Fruit fly (Drosophila melanogaster) Kc167 (cell line): ENCODE data around the gene CrebA.

Experiments
- Myc ChIP-seq: fragments of >200 bp; optimal IDR thresholded peaks from 2 replicates; lab custom pipeline; 2017; ENCODE audit warnings: missing external identifiers
- Sin3A ChIP-seq: fragments of >200 bp; optimal IDR thresholded peaks from 2 replicates; lab custom pipeline; 2018; ENCODE audit warnings: missing external identifiers
- h ChIP-seq: fragments of >200 bp; optimal IDR thresholded peaks from 3 replicates; lab custom pipeline; 2018; ENCODE audit warnings: missing external identifiers
- insv ChIP-seq: fragments of >200 bp; optimal IDR thresholded peaks from 3 replicates; lab custom pipeline; 2018; ENCODE audit warnings: missing external identifiers
- psq ChIP-seq: fragments of >200 bp; optimal IDR thresholded peaks from 2 replicates; lab custom pipeline; 2017; ENCODE audit warnings: missing external identifiers
- ttk ChIP-seq: sonication (Bioruptor generic); optimal IDR thresholded peaks from 2 replicates; lab custom pipeline; 2017; ENCODE audit warnings: missing external identifiers

CrebA gene

dm6 chr3L:15588514-15589138 is 53.4 kb downstream of the CrebA start, which contains the start of gene RhoGAP71E:
TSS of gene RhoGAP71E (plus strand) at chr3L:15588860.
- TF ChIP-seq Sin3A (lab: Kevin White, UChicago) (no peak), Myc (lab: Kevin White, UChicago) (no peak), ttk (lab: Kevin White, UChicago) (no peak), h (lab: Kevin White, UChicago) (no peak), insv (lab: Kevin White, UChicago) (no peak), psq (no peak)

DNA sequence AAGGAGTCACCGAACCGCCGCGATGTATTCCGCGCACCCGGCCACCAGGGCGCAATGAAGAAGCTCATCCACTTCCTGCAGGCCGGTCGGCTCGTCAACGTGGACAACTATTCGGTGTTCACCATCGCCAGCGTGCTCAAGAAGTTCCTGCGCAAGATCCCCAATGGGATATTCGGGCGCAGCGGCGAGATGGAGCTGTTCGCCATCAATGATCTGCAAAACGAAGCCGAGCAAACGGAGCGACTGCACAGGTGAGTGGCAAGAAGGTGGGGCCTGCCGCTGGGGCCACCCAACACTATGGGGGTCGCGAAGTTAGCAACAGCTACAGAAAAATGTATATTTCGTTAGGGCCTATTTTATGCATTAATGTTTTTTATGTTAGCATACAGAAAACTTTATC is 54.6 kb downstream of the CrebA start:
- TF ChIP-seq h (lab: Kevin White, UChicago) (no peak), Sin3A (lab: Kevin White, UChicago) (no peak), insv (lab: Kevin White, UChicago) (no peak), psq (no peak), Myc (lab: Kevin White, UChicago) (no peak), ttk (lab: Kevin White, UChicago) (no peak)

DNA sequence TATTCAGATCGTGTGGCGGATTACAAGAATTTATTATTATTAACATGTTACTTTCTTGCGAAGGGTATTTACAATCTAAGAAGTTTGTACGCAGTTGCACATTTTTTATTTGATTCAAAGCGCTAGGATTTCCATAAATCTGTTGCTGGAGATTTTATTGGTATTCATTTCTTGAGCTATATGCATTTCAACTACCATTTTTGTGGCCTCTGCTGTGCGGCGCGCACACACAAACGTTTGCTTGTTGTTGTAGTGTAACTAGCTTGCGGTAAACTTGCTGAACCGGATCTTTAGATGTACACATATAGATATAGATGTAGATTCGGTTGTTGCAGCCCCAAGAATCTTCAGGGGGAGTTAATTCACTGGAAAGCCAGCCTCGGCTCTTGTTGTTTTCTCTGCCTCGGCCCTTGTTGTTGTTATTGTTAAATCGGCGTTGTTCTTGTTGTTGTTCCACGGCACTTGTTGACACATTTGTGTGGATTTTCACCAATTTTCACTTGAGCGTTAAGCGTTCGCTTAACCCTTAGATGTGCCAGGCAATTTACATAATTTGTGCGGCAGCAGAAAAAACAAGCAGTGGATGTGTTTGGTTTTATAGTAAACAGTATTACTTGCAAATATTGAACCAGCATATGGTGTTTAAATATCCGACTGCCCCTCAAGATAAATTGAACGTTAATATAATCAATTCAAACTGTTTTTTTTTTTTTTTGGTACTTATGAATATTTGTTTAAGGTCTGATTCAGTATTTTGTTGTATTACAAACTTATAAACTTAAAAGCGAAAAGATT is 55.8 kb downstream of the CrebA start:
- TF ChIP-seq Sin3A (lab: Kevin White, UChicago) = no peak
- TF ChIP-seq Myc (lab: Kevin White, UChicago) = no peak
- no peak for TF ChIP-seq h (lab: Kevin White, UChicago)
- TF ChIP-seq insv (lab: Kevin White, UChicago) = no peak
- no peak for TF ChIP-seq psq
- TF ChIP-seq ttk (lab: Kevin White, UChicago) = no peak

DNA sequence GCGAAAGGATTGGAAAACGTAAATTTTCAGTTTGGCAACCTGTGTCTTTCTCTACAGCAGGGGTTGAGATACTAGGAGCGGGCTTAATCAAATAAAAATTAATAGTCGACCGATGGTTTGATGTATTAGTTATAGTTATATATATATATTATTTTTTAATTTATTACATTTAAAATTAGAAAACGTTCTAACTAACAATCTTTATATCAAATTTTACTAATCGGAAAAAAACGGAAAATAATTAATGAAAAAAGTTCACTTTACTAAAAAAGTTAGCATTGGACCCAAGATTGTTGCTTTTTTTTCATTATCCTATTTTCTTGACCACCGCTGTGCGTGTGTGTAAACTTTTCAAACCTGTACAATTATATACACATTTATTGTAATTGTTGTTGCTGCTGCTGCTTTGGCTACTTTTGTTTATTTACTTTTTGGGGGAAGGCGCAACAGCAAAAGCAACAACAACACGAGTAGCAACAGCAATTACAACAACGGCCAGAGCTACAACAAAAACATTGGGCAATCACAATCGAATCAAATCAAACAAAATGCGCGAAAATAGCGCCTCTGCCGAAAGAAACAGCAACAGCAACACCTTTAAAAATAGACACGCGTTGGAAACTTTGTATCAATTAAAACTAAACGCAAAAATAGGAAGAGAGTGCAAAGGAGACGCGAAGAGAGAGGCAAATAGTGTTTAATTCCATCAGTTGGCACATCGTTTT is 57.5 kb downstream of the CrebA start:
- TF ChIP-seq Sin3A (lab: Kevin White, UChicago) = no peak
- no peak for TF ChIP-seq ttk (lab: Kevin White, UChicago)
- TF ChIP-seq psq = no peak
- TF ChIP-seq insv (lab: Kevin White, UChicago) = no peak
- no peak for TF ChIP-seq h (lab: Kevin White, UChicago)
- TF ChIP-seq Myc (lab: Kevin White, UChicago) = no peak

DNA sequence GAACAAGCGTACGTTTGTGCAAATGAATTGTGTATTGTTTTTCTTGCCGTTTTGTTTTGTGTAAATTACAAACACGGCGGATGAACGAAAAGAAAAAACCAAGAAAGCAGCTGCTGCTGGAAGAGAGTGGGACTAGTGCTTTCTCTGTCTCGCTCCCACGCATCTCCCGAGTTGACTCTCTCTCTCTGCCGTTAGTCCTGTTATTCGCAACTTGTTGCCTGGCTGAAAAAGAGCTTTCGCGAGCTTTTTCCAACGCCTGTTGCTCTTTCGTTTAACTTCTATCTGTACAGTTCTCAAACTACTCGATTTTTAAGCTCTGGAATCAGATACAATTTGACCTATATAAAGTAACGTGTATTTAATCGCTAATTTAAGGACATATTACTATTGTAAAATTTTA is 58.2 kb downstream of the CrebA start:
- no peak for TF ChIP-seq psq
- no peak for TF ChIP-seq h (lab: Kevin White, UChicago)
- TF ChIP-seq ttk (lab: Kevin White, UChicago) = no peak
- TF ChIP-seq insv (lab: Kevin White, UChicago) = no peak
- TF ChIP-seq Sin3A (lab: Kevin White, UChicago) = no peak

- TF ChIP-seq ttk (lab: Kevin White, UChicago) (no peak), h (lab: Kevin White, UChicago) (no peak), Myc (lab: Kevin White, UChicago) (no peak), insv (lab: Kevin White, UChicago) (no peak), Sin3A (lab: Kevin White, UChicago) (no peak), psq (no peak)
These were observed 59.0 kb downstream of the CrebA start for dm6 chr3L:15594093-15594653.

DNA sequence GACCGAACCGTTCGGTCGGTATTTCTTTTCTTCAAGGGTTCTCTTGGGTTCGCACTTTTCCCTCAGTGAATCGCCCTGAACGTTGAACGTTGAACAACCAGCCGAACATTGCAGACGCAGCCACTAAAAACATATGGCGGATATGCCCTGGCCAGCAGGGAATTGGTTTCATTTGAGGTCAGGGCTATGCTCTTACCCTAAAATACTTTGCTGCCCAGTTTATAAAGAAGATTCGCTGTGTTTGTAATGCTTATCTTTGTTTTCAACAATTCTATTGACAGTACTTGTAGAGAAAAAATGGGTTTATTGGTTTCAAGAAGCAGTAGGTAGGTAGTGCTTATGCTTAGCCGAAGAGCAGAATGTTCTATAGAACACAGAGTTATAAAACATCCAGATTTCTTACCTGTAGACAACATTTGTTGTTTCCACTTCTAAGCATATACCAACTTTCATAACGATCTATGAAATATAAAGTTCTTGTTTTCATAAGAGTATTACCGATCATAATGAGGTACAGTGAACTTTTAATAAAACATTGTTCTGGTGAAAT is 60.1 kb downstream of the CrebA start:
- TF ChIP-seq ttk (lab: Kevin White, UChicago) (no peak), psq (no peak), h (lab: Kevin White, UChicago) (no peak), insv (lab: Kevin White, UChicago) (no peak), Sin3A (lab: Kevin White, UChicago) (no peak), Myc (lab: Kevin White, UChicago) (no peak)

dm6 chr3L:15595980-15596379 is 60.8 kb downstream of the CrebA start:
- TF ChIP-seq ttk (lab: Kevin White, UChicago) (no peak), h (lab: Kevin White, UChicago) (no peak), insv (lab: Kevin White, UChicago) (no peak), Myc (lab: Kevin White, UChicago) (no peak), psq (no peak), Sin3A (lab: Kevin White, UChicago) (no peak)

DNA sequence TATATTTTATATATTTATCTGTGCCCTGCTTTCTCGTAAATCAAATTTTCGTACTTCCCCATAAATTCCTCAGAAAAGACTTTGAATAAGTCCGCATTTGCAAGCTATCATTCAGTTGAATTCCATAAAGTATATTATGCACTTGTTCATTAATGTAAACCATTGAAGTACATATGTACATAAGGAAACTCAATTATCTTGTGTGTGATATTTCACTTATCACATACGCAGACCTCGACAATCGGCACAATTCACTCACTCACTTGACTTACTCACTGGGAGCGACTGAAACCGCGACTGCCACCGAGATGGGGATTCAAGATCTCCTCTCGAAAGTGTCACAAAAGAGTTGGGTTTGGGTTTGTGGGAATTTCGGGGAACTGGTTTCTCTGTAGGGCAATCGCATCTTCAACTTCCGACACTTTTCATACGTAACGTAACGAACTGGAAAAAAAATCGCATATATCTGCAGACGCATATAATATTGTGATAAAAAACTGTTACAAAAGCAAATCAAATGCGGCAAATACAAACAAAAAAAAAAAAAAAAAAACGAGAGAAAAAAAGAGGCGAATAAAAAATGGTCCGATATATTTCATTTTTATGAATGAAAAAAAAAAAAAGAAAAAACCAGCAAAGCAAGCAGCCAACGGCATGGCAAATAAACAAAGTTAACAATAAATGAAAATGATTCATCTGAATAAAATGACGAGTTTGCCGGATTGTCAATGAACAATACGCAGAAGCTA is 62.0 kb downstream of the CrebA start:
- TF ChIP-seq ttk (lab: Kevin White, UChicago) (no peak), Sin3A (lab: Kevin White, UChicago) (no peak), h (lab: Kevin White, UChicago) (no peak), insv (lab: Kevin White, UChicago) (no peak), psq (no peak), Myc (lab: Kevin White, UChicago) (no peak)

dm6 chr3L:15597945-15598344 is 62.8 kb downstream of the CrebA start:
- no peak for TF ChIP-seq psq
- no peak for TF ChIP-seq Sin3A (lab: Kevin White, UChicago)
- TF ChIP-seq ttk (lab: Kevin White, UChicago) = no peak
- no peak for TF ChIP-seq Myc (lab: Kevin White, UChicago)
- no peak for TF ChIP-seq h (lab: Kevin White, UChicago)
- no peak for TF ChIP-seq insv (lab: Kevin White, UChicago)
